Worm (Caenorhabditis elegans): ENCODE results near the gene hadb-1.
A peak's percentile ranks its signal among the peaks of the same experiment; 100 is the strongest.

The hadb-1 gene

ce11 chrIII:8717231-8717694 lies 29.0 kb upstream of the hadb-1 start, which contains the start of gene mrpl-11:
TSS of gene mrpl-11 (plus strand) at chrIII:8717644.
- TF ChIP-seq nhr-77 (tag; optimal IDR thresholded peaks at IDR 0.05) (no peak), sup-37 (GFP tag; optimal IDR thresholded peaks at IDR 0.05) (no peak), efl-1 (optimal IDR thresholded peaks at IDR 0.05) (peak in 1 of 2 experiments; percentile 33), efl-1 (GFP tag; optimal IDR thresholded peaks at IDR 0.05 in 1 of 2) (peak; percentile 33 to 89), tbx-2 (tag; optimal IDR thresholded peaks at IDR 0.05) (no peak), swsn-7 (tag; optimal IDR thresholded peaks at IDR 0.05) (peak; percentile 9), vab-15 (tag; optimal IDR thresholded peaks at IDR 0.05) (no peak), lsy-2 (tag; optimal IDR thresholded peaks at IDR 0.05) (peak in 1 of 2 experiments; percentile 45), dpl-1 (GFP tag; optimal IDR thresholded peaks at IDR 0.05) (peak in 2 of 3 experiments; percentile 8 to 34), hpl-2 (GFP tag; optimal IDR thresholded peaks at IDR 0.05) (no peak), lin-35 (GFP tag; optimal IDR thresholded peaks at IDR 0.05) (peak; percentile 4 to 48), ztf-4 (tag; optimal IDR thresholded peaks at IDR 0.05) (no peak), aly-2 (tag; optimal IDR thresholded peaks at IDR 0.05) (no peak), zip-4 (GFP tag; optimal IDR thresholded peaks at IDR 0.05) (no peak), nhr-47 (tag; optimal IDR thresholded peaks at IDR 0.05) (no peak), ceh-88 (GFP tag; IDR thresholded peaks at IDR 0.05) (no peak), snu-23 (GFP tag; optimal IDR thresholded peaks at IDR 0.05) (peak; percentile 21), nhr-71 (tag; optimal IDR thresholded peaks at IDR 0.05) (peak; percentile 17), pqm-1 (tag; optimal IDR thresholded peaks at IDR 0.05) (no peak), unc-98 (GFP tag; IDR thresholded peaks at IDR 0.05) (no peak), pax-3 (tag; optimal IDR thresholded peaks at IDR 0.05) (no peak), ceh-82 (tag; optimal IDR thresholded peaks at IDR 0.05) (peak in 1 of 3 experiments; percentile 6), zag-1 (tag; optimal IDR thresholded peaks at IDR 0.05) (no peak)

ce11 chrIII:8716084-8716483 lies 27.8 kb upstream of the hadb-1 start, which contains the start of gene B0303.14:
TSS of gene B0303.14 (minus strand) at chrIII:8716184.
- no peak for TF ChIP-seq nhr-19 (GFP tag; conservative IDR thresholded peaks at IDR 0.05)
- TF ChIP-seq hpl-2 (GFP tag; optimal IDR thresholded peaks at IDR 0.05), result no peak
- no peak for TF ChIP-seq unc-62 (GFP tag; optimal IDR thresholded peaks at IDR 0.05)
- TF ChIP-seq ceh-88 (GFP tag; IDR thresholded peaks at IDR 0.05), result no peak
- TF ChIP-seq lin-13 (GFP tag; optimal IDR thresholded peaks at IDR 0.05), result no peak

ce11 chrIII:8712968-8713367 lies 24.7 kb upstream of the hadb-1 start:
- TF ChIP-seq unc-130 (tag; optimal IDR thresholded peaks at IDR 0.05) (no peak), blmp-1 (tag; optimal IDR thresholded peaks at IDR 0.05) (peak; percentile 54), nhr-76 (tag; optimal IDR thresholded peaks at IDR 0.05) (no peak), elt-3 (tag; optimal IDR thresholded peaks at IDR 0.05) (peak in 2 of 6 experiments; percentile 1 to 59), tbx-2 (tag; optimal IDR thresholded peaks at IDR 0.05) (no peak), snpc-4 (tag; optimal IDR thresholded peaks at IDR 0.05) (no peak), Y116A8C.19 (tag; optimal IDR thresholded peaks at IDR 0.05; ENCODE audit: borderline replicate concordance) (no peak), nhr-90 (tag; optimal IDR thresholded peaks at IDR 0.05; ENCODE audit: poor library complexity) (no peak), lin-14 (GFP tag; optimal IDR thresholded peaks at IDR 0.05) (peak; percentile 4), lir-3 (tag; optimal IDR thresholded peaks at IDR 0.05; ENCODE audit: poor library complexity) (no peak), lin-15B (tag; optimal IDR thresholded peaks at IDR 0.05) (no peak)

ce11 chrIII:8710310-8710709 lies 22.0 kb upstream of the hadb-1 start, which contains the start of gene B0303.11:
TSS of gene B0303.11 (minus strand) at chrIII:8710410.
- no peak for TF ChIP-seq nhr-12 (tag; optimal IDR thresholded peaks at IDR 0.05)
- no peak for TF ChIP-seq ztf-11 (tag; optimal IDR thresholded peaks at IDR 0.05)
- TF ChIP-seq sptf-1 (tag; optimal IDR thresholded peaks at IDR 0.05), result no peak
- TF ChIP-seq unc-86 (tag; optimal IDR thresholded peaks at IDR 0.05), result no peak
- TF ChIP-seq mab-9 (GFP tag; IDR thresholded peaks at IDR 0.05), result no peak
- TF ChIP-seq lin-14 (GFP tag; optimal IDR thresholded peaks at IDR 0.05), result no peak
- TF ChIP-seq mep-1 (tag; optimal IDR thresholded peaks at IDR 0.05), result no peak
- TF ChIP-seq tlp-1 (tag; optimal IDR thresholded peaks at IDR 0.05), result no peak
- TF ChIP-seq lsy-2 (tag; optimal IDR thresholded peaks at IDR 0.05), result no peak
- TF ChIP-seq ets-5 (GFP tag; IDR thresholded peaks at IDR 0.05), result no peak
- TF ChIP-seq nhr-47 (tag; optimal IDR thresholded peaks at IDR 0.05), result no peak
- TF ChIP-seq Y116A8C.19 (tag; optimal IDR thresholded peaks at IDR 0.05; ENCODE audit: borderline replicate concordance), result no peak

Measured in whole organism, L1 larva.